Worm (Caenorhabditis elegans) whole organism, mixed stage, embryonic: Measurements from ENCODE around the gene T26H5.10.

ENCODE experiments used
- blmp-1 ChIP-seq: fragments of 150-350 bp; optimal IDR thresholded peaks from 2 replicates; lab custom pipeline; 2014; ENCODE audit warnings: missing biosample characterization, missing genetic modification characterization
- elt-1 ChIP-seq: sonication (generic microtip); optimal IDR thresholded peaks from 2 replicates; lab custom pipeline; 2017; ENCODE audit warnings: missing genetic modification characterization, mild to moderate bottlenecking, missing compliant biosample characterization, antibody characterized with exemption, moderate library complexity, borderline replicate concordance; ENCODE audit not compliant: insufficient read depth
- lsy-2 ChIP-seq: fragments of 150-350 bp; optimal IDR thresholded peaks from 2 replicates; lab custom pipeline; 2014; ENCODE audit warnings: missing biosample characterization, missing genetic modification characterization
- nhr-237 ChIP-seq: fragments of 150-350 bp; optimal IDR thresholded peaks from 2 replicates; lab custom pipeline; 2014; ENCODE audit warnings: missing biosample characterization, missing genetic modification characterization
- nhr-28 ChIP-seq: fragments of 150-350 bp; optimal IDR thresholded peaks from 2 replicates; lab custom pipeline; 2014; ENCODE audit warnings: missing biosample characterization, missing genetic modification characterization
- nhr-76 ChIP-seq: sonication (generic microtip); optimal IDR thresholded peaks from 2 replicates; lab custom pipeline; 2017; ENCODE audit warnings: missing biosample characterization, missing genetic modification characterization
- pha-4 ChIP-seq: fragments of 150-350 bp; optimal IDR thresholded peaks from 2 replicates; lab custom pipeline; 2018; ENCODE audit warnings: missing biosample characterization, missing genetic modification reagents, missing genetic modification characterization
- snpc-4 ChIP-seq: fragments of 150-350 bp; optimal IDR thresholded peaks from 2 replicates; lab custom pipeline; 2014; ENCODE audit warnings: missing biosample characterization, missing genetic modification characterization
- sptf-1 ChIP-seq: sonication (generic microtip); optimal IDR thresholded peaks from 2 replicates; lab custom pipeline; 2017; ENCODE audit warnings: mild to moderate bottlenecking, missing genetic modification characterization, moderate library complexity, missing compliant biosample characterization
- unc-62 ChIP-seq: fragments of 150-350 bp; optimal IDR thresholded peaks from 2 replicates; lab custom pipeline; 2014; ENCODE audit warnings: missing biosample characterization, missing genetic modification reagents, missing genetic modification characterization

DNA sequence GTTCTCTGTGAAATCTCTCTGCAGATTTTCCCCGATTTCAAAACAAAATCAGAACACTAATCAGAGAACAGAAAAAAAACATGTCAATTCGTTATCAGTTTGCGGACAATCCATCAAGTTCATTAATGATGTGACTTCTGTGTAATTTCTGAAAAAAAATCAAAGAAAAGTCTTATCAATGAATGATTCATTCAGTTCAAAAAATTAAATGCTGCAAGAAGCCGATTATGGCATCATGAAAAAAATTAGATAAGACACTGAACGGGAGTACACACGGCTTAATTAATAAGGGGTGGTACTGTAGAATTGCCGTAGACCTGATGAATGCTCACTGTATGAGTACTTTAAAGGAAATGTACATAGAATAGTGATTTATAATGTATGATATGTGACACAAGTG lies 7.5 kb downstream of the T26H5.10 start:
- TF ChIP-seq nhr-28 (tag; lab: Kevin White, UChicago) (no peak), sptf-1 (tag; lab: Kevin White, UChicago) (no peak), elt-1 (tag; lab: Kevin White, UChicago) (no peak), snpc-4 (tag; lab: Kevin White, UChicago) (no peak), unc-62 (GFP tag; lab: Kevin White, UChicago) (no peak), nhr-237 (tag; lab: Kevin White, UChicago) (no peak), blmp-1 (tag; lab: Kevin White, UChicago) (no peak), lsy-2 (tag; lab: Kevin White, UChicago) (no peak), nhr-76 (tag; lab: Kevin White, UChicago) (no peak), pha-4 (tag; lab: Kevin White, UChicago) (no peak)
